Worm (Caenorhabditis elegans) whole organism, midembryonic: ENCODE data around the gene C45G9.14.

Experiments used
- T22C8.4 ChIP-seq: fragments of 200-800 bp; sonication (Bioruptor generic); IDR thresholded peaks from 2 replicates; pipeline ENCODE4 v1.3.6; 2022; ENCODE audit warnings: missing genetic modification characterization, missing compliant biosample characterization
- cog-1 ChIP-seq: sonication (generic microtip); optimal IDR thresholded peaks from 2 replicates; lab custom pipeline; 2016; ENCODE audit warnings: missing genetic modification characterization, missing compliant biosample characterization
- flt-1 ChIP-seq: fragments of 200-800 bp; sonication (Bioruptor generic); IDR thresholded peaks from 2 replicates; pipeline ENCODE4 v1.3.6; 2022; ENCODE audit warnings: missing genetic modification characterization, missing compliant biosample characterization
- klf-2 ChIP-seq: fragments of 200-800 bp; sonication (Bioruptor generic); conservative IDR thresholded peaks from 2 replicates; pipeline ENCODE4 v1.3.6; 2022; ENCODE audit warnings: missing genetic modification reagents, missing genetic modification characterization, missing compliant biosample characterization
- med-1 ChIP-seq: sonication (generic microtip); optimal IDR thresholded peaks from 2 replicates; lab custom pipeline; 2017; ENCODE audit warnings: missing genetic modification characterization, mild to moderate bottlenecking, missing compliant biosample characterization, antibody characterized with exemption, missing genetic modification reagents; ENCODE audit not compliant: insufficient read depth
- ref-1 ChIP-seq: fragments of 200-800 bp; sonication (Bioruptor generic); conservative IDR thresholded peaks from 2 replicates; pipeline ENCODE4 v1.3.6; 2022; ENCODE audit warnings: missing genetic modification reagents, missing genetic modification characterization, missing compliant biosample characterization
- tab-1 ChIP-seq: fragments of 200-800 bp; sonication (Bioruptor generic); IDR thresholded peaks from 2 replicates; pipeline ENCODE4 v1.3.6; 2022; ENCODE audit warnings: missing genetic modification characterization, missing compliant biosample characterization
- ztf-23 ChIP-seq: fragments of 200-800 bp; sonication (Bioruptor generic); IDR thresholded peaks from 2 replicates; pipeline ENCODE4 v1.3.6; 2022; ENCODE audit warnings: missing genetic modification reagents, missing genetic modification characterization, missing compliant biosample characterization
- ztf-29 ChIP-seq: fragments of 200-800 bp; sonication (Bioruptor generic); IDR thresholded peaks from 2 replicates; pipeline ENCODE4 v1.3.6; 2022; ENCODE audit warnings: missing genetic modification reagents, missing genetic modification characterization, missing compliant biosample characterization

C45G9.14 gene

ce11 chrIII:5044709-5045108 lies at the start of gene C45G9.14:
TSS of gene C45G9.14 (plus strand) at chrIII:5045009.
- no peak for TF ChIP-seq klf-2 (GFP tag; lab: Robert Waterston, UW)
- no peak for TF ChIP-seq med-1
- no peak for TF ChIP-seq T22C8.4 (GFP tag; lab: Robert Waterston, UW)
- no peak for TF ChIP-seq tab-1 (GFP tag; lab: Robert Waterston, UW)
- no peak for TF ChIP-seq flt-1 (GFP tag; lab: Robert Waterston, UW)
- no peak for TF ChIP-seq ztf-29 (GFP tag; lab: Robert Waterston, UW)
- no peak for TF ChIP-seq ztf-23
- no peak for TF ChIP-seq cog-1 (tag; lab: Kevin White, UChicago)
- TF ChIP-seq ref-1 (GFP tag; lab: Robert Waterston, UW): no peak

ce11 chrIII:4998111-4998859 lies 46.5 kb upstream of the C45G9.14 start, which contains the start of gene tmem-131:
TSS of gene tmem-131 (minus strand) at chrIII:4998161.
- TF ChIP-seq tab-1 (GFP tag; lab: Robert Waterston, UW): no peak
- peak; percentile 57; the same call in 1 of the 2 replicates for TF ChIP-seq T22C8.4 (GFP tag; lab: Robert Waterston, UW)
- no peak for TF ChIP-seq med-1
- no peak for TF ChIP-seq flt-1 (GFP tag; lab: Robert Waterston, UW)
- TF ChIP-seq klf-2 (GFP tag; lab: Robert Waterston, UW): no peak
- no peak for TF ChIP-seq cog-1 (tag; lab: Kevin White, UChicago)

- TF ChIP-seq ztf-29 (GFP tag; lab: Robert Waterston, UW) (no peak), cog-1 (tag; lab: Kevin White, UChicago) (no peak), flt-1 (GFP tag; lab: Robert Waterston, UW) (no peak), ztf-23 (no peak), med-1 (no peak), tab-1 (GFP tag; lab: Robert Waterston, UW) (no peak), ref-1 (GFP tag; lab: Robert Waterston, UW) (no peak), T22C8.4 (GFP tag; lab: Robert Waterston, UW) (no peak), klf-2 (GFP tag; lab: Robert Waterston, UW) (no peak)
These were observed 45.8 kb upstream of the C45G9.14 start, which contains the start of gene smcr-8 for ce11 chrIII:4998956-4999425. TSS of gene smcr-8 (plus strand) at chrIII:4999375.

ce11 chrIII:5002231-5002630 lies 42.6 kb upstream of the C45G9.14 start, which contains the start of gene R144.10:
TSS of gene R144.10 (minus strand) at chrIII:5002331.
- TF ChIP-seq flt-1 (GFP tag; lab: Robert Waterston, UW) (no peak), klf-2 (GFP tag; lab: Robert Waterston, UW) (no peak), ref-1 (GFP tag; lab: Robert Waterston, UW) (no peak), T22C8.4 (GFP tag; lab: Robert Waterston, UW) (no peak), cog-1 (tag; lab: Kevin White, UChicago) (no peak), med-1 (no peak), ztf-29 (GFP tag; lab: Robert Waterston, UW) (no peak), tab-1 (GFP tag; lab: Robert Waterston, UW) (no peak), ztf-23 (no peak)

- TF ChIP-seq T22C8.4 (GFP tag; lab: Robert Waterston, UW): no peak
- TF ChIP-seq flt-1 (GFP tag; lab: Robert Waterston, UW): no peak
- no peak for TF ChIP-seq med-1
- no peak for TF ChIP-seq tab-1 (GFP tag; lab: Robert Waterston, UW)
- no peak for TF ChIP-seq ztf-23
- TF ChIP-seq cog-1 (tag; lab: Kevin White, UChicago): no peak
- no peak for TF ChIP-seq ztf-29 (GFP tag; lab: Robert Waterston, UW)
- TF ChIP-seq klf-2 (GFP tag; lab: Robert Waterston, UW): no peak
- TF ChIP-seq ref-1 (GFP tag; lab: Robert Waterston, UW): no peak
These were observed 40.2 kb upstream of the C45G9.14 start, which contains the start of gene R144.6 for ce11 chrIII:5004621-5005020. TSS of gene R144.6 (minus strand) at chrIII:5004721.

ce11 chrIII:5006881-5007280 lies 37.9 kb upstream of the C45G9.14 start, which contains the start of gene R144.12:
TSS of gene R144.12 (minus strand) at chrIII:5006981.
- TF ChIP-seq T22C8.4 (GFP tag; lab: Robert Waterston, UW) (no peak), flt-1 (GFP tag; lab: Robert Waterston, UW) (no peak), klf-2 (GFP tag; lab: Robert Waterston, UW) (no peak), cog-1 (tag; lab: Kevin White, UChicago) (no peak), med-1 (no peak), ztf-29 (GFP tag; lab: Robert Waterston, UW) (no peak), ztf-23 (no peak), ref-1 (GFP tag; lab: Robert Waterston, UW) (no peak), tab-1 (GFP tag; lab: Robert Waterston, UW) (no peak)

ce11 chrIII:5008730-5009129 lies 36.1 kb upstream of the C45G9.14 start, which contains the start of gene R144.11:
TSS of gene R144.11 (minus strand) at chrIII:5008830.
- TF ChIP-seq ref-1 (GFP tag; lab: Robert Waterston, UW): no peak

ce11 chrIII:5010723-5011122 lies 34.1 kb upstream of the C45G9.14 start:
- no peak for TF ChIP-seq tab-1 (GFP tag; lab: Robert Waterston, UW)
- no peak for TF ChIP-seq ztf-23

ce11 chrIII:5012460-5012859 lies 32.3 kb upstream of the C45G9.14 start:
- TF ChIP-seq tab-1 (GFP tag; lab: Robert Waterston, UW): no peak
- no peak for TF ChIP-seq flt-1 (GFP tag; lab: Robert Waterston, UW)
- TF ChIP-seq T22C8.4 (GFP tag; lab: Robert Waterston, UW): no peak
- no peak for TF ChIP-seq ztf-29 (GFP tag; lab: Robert Waterston, UW)
- TF ChIP-seq ref-1 (GFP tag; lab: Robert Waterston, UW): no peak
- no peak for TF ChIP-seq ztf-23
- no peak for TF ChIP-seq med-1
- TF ChIP-seq klf-2 (GFP tag; lab: Robert Waterston, UW): no peak
- TF ChIP-seq cog-1 (tag; lab: Kevin White, UChicago): no peak
